Fruit fly (Drosophila melanogaster) whole organism: ENCODE results near the gene Grip71.
A peak's percentile ranks its signal among the peaks of the same experiment; 100 is the strongest.

Source experiments
- CG8478 ChIP-seq: fragments of >200 bp; optimal IDR thresholded peaks from 2 replicates; lab custom pipeline; 2018; ENCODE audit warnings: inconsistent platforms
- Dll ChIP-seq: fragments of >200 bp; optimal IDR thresholded peaks from 2 replicates; lab custom pipeline; 2017
- EcR ChIP-seq, 2 experiments: fragments of >200 bp; optimal IDR thresholded peaks; 2 replicates each; lab custom pipeline; 2017; ENCODE audit warnings: missing biosample characterization in 2 of 2, missing genetic modification characterization in 2 of 2, missing genetic modification reagents in 2 of 2
- pan ChIP-seq: fragments of >200 bp; optimal IDR thresholded peaks from 2 replicates; lab custom pipeline; 2017
- psq ChIP-seq: fragments of >200 bp; optimal IDR thresholded peaks from 2 replicates; lab custom pipeline; 2017
- usp ChIP-seq: fragments of >200 bp; optimal IDR thresholded peaks from 2 replicates; lab custom pipeline; 2017; ENCODE audit warnings: missing biosample characterization, missing genetic modification characterization, mixed read lengths

Gene Grip71

dm6 chr2L:18708239-18708891, at the start of gene Grip71, which contains the start of gene Faf2:
Gene Grip71 (plus strand): TSS chr2L:18708846.
Gene Faf2 (minus strand): TSS chr2L:18708688.
- TF ChIP-seq CG8478 (no peak), pan (lab: Kevin White, UChicago) (no peak), EcR (GFP tag; optimal IDR thresholded peaks at IDR 0.05; lab: Kevin White, UChicago) (no peak), usp (no peak), Dll (lab: Kevin White, UChicago) (no peak), psq (lab: Kevin White, UChicago) (no peak)

DNA sequence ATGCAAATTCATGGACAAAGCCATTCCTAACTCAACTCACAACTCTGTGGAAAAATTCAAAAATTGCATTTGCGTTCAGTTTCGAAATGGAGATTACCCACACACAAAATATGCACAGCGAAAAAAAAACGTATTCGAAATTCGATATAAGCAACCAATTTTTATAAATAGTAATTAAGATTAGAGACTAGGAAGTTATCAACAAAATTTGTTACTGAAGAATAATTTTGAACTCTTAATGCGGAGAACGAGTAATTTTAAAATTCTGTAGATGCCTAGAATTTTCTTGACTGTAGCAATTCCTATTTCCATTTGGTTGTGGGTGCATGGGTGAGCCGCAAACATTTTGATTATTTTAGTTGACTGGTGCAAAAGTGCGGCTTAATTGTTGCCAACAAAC, 45.3 kb upstream of the Grip71 start:
- TF ChIP-seq CG8478: no peak
- TF ChIP-seq psq (lab: Kevin White, UChicago): no peak
- no peak for TF ChIP-seq EcR (GFP tag; optimal IDR thresholded peaks at IDR 0.05; lab: Kevin White, UChicago)
- TF ChIP-seq pan (lab: Kevin White, UChicago): no peak
- TF ChIP-seq Dll (lab: Kevin White, UChicago): no peak
- no peak for TF ChIP-seq usp

- TF ChIP-seq EcR (GFP tag; optimal IDR thresholded peaks at IDR 0.05; lab: Kevin White, UChicago) (peak in 1 of 2 experiments; percentile 82), usp (no peak)
These were observed 43.7 kb upstream of the Grip71 start for dm6 chr2L:18664707-18665550.

DNA sequence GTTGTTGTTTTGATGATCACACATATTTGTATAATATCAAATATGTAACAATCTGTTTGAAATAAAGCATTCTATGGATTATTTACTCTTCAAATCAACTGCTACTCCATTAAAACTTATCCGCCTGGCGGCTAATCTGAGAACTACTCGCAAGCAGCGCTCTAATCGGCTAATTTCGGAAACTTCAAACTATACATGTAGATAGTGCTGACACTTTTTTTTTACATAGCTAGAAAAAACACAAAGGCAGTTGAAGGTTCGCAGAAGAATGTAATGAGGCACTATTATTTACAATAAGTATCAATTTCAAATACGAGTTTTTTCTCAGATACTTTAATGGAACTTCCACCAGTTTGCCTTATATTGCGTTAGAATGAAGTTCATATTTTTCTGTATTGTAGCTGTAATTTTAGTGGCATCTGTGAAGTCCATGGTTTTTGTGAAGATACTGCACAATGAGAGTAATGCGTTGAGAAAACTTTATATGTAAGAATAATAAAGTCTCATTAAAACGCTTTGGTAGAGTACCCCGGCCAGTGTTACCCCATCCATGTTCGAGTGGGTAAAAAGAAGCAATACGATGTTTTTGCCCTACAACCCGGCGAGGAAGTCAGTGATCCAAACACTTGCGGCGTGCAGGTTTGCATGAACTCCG, 42.6 kb upstream of the Grip71 start:
- TF ChIP-seq pan (lab: Kevin White, UChicago): peak; percentile 26
- no peak for TF ChIP-seq Dll (lab: Kevin White, UChicago)

DNA sequence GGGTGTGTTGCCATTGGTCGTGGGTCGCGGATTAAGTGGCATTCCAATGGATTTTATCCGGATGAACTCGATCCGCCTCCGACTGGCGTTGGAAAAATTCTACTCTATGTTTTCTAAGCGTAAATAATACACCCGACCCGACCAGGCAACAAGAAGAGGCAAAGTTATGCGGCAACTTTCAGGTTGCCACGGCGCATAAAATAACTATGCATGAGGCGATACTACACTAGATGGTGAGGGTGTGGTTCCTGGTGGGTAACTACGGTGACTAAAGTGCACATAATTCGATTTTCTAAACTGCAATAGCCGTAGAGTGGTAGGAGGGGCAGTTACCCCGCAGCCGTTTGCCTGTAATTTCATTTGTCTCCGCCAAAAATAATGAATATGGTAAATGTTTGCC, 37.5 kb upstream of the Grip71 start, which contains the start of gene CG43338:
CG43338 (minus strand) TSS at position 101 of the 400 bp plus-strand sequence.
- TF ChIP-seq Dll (lab: Kevin White, UChicago): no peak
- TF ChIP-seq pan (lab: Kevin White, UChicago): no peak
- no peak for TF ChIP-seq CG8478
- no peak for TF ChIP-seq psq (lab: Kevin White, UChicago)
- no peak for TF ChIP-seq usp
- TF ChIP-seq EcR (GFP tag; optimal IDR thresholded peaks at IDR 0.05; lab: Kevin White, UChicago): no peak

DNA sequence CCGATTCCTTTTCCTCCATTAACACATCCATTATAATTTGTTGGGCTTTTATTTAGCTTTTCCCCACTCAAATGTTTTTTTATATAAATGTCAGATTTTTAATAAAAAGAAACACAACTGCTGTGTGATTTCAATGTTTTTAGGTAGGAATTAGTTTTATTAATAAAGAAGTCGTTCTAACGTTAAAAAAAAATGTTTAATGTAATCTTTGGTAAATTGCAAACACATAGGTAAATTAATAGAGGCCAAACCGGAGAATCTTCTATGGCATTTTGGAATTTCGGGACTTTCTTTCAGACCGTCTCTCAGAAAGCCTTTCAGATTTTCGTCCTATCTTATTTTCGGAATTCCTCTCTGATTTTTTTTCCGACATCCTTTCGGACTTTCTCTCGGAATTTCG, 35.5 kb upstream of the Grip71 start, which contains the start of gene CG43339:
CG43339 (minus strand) TSS at position 101 of the 400 bp plus-strand sequence.
- TF ChIP-seq usp (no peak), psq (lab: Kevin White, UChicago) (no peak), EcR (GFP tag; optimal IDR thresholded peaks at IDR 0.05; lab: Kevin White, UChicago) (no peak), CG8478 (no peak), pan (lab: Kevin White, UChicago) (no peak), Dll (lab: Kevin White, UChicago) (no peak)

dm6 chr2L:18674994-18675393, 33.7 kb upstream of the Grip71 start, which contains the start of gene Mst36Fb:
Gene Mst36Fb (minus strand): TSS chr2L:18675094.
- TF ChIP-seq Dll (lab: Kevin White, UChicago) (no peak), EcR (GFP tag; optimal IDR thresholded peaks at IDR 0.05; lab: Kevin White, UChicago) (no peak), usp (no peak), psq (lab: Kevin White, UChicago) (no peak)

DNA sequence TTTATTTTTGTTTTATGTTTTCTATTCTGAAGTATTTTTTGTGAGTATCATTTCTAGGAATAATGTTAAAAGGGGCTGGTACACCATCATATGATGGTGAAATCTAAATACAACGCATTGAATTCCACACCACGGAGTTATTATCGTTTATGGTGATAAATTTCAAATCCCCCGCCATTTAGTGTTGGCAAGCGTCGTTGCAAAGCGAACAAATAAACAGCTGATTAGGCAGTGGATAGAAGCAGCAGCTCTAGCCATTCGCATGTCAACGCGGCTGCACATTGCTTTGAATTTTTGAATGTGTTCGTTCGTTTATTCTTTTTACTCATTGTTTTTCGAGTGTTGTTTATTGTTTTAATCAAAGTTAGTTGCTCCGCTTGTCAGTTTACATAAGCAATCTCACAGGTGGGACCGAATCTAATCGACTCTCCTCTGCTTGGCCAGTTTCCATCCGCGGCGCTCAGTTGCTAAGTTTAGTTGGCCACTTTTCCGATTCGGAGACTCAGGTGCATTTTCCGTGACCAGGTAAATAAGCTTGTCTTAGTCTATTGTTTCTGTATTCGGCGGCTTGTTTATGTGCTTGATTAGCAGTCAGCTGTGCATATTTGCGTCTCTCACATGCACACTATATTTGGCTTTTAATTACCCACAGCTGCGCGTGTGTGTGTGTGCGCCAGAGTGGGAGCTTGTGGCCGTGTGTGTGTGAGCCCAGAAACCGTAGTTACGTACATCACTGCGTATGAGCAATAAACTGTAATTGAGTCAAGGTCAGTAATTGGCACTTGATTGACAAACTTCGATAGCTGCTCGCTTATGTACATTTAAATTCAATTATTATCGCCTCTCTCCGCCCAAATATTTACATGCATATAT, 31.5 kb upstream of the Grip71 start, which contains the start of the genes Mst36Fa and CG31751:
Mst36Fa (minus strand) TSS at position 51 of the 873 bp plus-strand sequence.
CG31751 (plus strand) TSS at position 274 of the 873 bp plus-strand sequence.
- TF ChIP-seq psq (lab: Kevin White, UChicago): no peak

DNA sequence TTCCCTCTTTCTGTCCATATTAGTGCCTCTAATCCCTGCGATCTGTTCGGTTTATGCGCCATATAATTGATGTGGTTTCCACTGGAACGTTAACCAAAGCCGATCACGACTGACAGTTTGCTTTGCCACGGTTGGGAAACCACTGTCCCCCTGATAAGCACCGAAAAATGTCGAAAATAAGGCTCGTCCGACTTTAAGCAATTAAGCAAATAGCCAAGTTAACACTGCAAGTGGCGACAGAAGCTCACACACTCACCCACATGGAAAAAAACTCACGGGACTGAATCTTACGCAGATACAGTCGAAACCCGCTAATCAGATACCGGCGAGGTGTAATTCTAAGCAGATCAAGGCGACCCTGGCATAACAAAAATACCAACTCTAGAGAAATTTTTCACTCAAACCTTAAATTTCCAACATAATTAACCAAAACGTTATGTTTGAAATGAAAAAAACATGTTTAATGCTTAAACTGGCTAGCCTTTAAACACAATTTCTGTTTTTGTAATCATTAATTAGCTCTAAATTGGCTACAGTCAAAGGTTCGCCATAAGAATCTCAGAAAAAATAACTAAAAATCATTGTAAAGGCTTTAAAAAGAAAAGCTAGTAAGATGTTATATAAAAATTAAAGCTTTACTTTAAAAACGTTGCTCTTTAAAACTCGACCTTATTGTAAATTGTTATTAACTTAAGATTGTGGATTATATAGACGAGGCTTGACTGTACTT, 30.6 kb upstream of the Grip71 start:
- TF ChIP-seq usp: no peak
- TF ChIP-seq pan (lab: Kevin White, UChicago): no peak
- TF ChIP-seq psq (lab: Kevin White, UChicago): no peak
- no peak for TF ChIP-seq Dll (lab: Kevin White, UChicago)
- no peak for TF ChIP-seq CG8478
- no peak for TF ChIP-seq EcR (GFP tag; optimal IDR thresholded peaks at IDR 0.05; lab: Kevin White, UChicago)

- TF ChIP-seq psq (lab: Kevin White, UChicago) (no peak), pan (lab: Kevin White, UChicago) (no peak), Dll (lab: Kevin White, UChicago) (no peak), EcR (GFP tag; optimal IDR thresholded peaks at IDR 0.05; lab: Kevin White, UChicago) (no peak)
These were observed 26.7 kb upstream of the Grip71 start, which contains the start of gene tos for dm6 chr2L:18681903-18682302. Gene tos (minus strand): TSS chr2L:18682075.

DNA sequence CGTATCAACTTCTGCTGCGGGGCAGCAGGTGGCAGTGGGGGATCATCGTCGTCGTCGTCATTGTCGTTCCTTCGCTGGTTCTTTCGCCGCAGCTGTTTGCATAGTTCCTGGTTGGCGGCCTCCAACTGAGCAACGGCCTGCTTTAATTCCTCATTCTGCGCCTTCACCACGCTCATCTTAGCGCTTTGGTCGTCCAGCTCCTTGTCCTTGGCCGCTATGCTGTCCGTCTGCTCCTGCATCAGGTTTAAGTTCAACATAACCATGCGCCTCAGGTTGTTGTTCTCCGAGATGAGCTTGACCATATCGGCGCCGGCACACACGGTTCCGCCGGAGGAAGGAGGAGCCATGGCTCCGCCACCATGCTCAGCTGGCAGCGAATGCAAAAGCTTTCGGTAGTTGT, 20.8 kb upstream of the Grip71 start:
- no peak for TF ChIP-seq psq (lab: Kevin White, UChicago)
- TF ChIP-seq CG8478: no peak
- TF ChIP-seq pan (lab: Kevin White, UChicago): no peak
- no peak for TF ChIP-seq Dll (lab: Kevin White, UChicago)
- no peak for TF ChIP-seq usp
- TF ChIP-seq EcR (GFP tag; optimal IDR thresholded peaks at IDR 0.05; lab: Kevin White, UChicago): no peak
